Worm (Caenorhabditis elegans) whole organism, L4 larva: Measurements from ENCODE around the gene rnh-1.2.

Source experiments
- R02D3.7 ChIP-seq: fragments of 150-350 bp; sonication (generic microtip); optimal IDR thresholded peaks from 3 replicates; lab custom pipeline; 2014; ENCODE audit warnings: missing biosample characterization, missing genetic modification characterization
- ZK337.2 ChIP-seq: fragments of 200-800 bp; sonication (Bioruptor generic); IDR thresholded peaks from 2 replicates; pipeline ENCODE4 v1.3.6; 2022; ENCODE audit warnings: missing genetic modification reagents, missing genetic modification characterization, missing compliant biosample characterization
- ctbp-1 ChIP-seq: fragments of 200-800 bp; sonication (Bioruptor generic); IDR thresholded peaks from 2 replicates; pipeline ENCODE4 v1.3.6; 2022; ENCODE audit warnings: missing genetic modification reagents, missing genetic modification characterization, missing compliant biosample characterization
- dmd-9 ChIP-seq: fragments of 200-800 bp; sonication (Bioruptor generic); IDR thresholded peaks from 2 replicates; pipeline ENCODE4 v1.3.6; 2022; ENCODE audit warnings: missing genetic modification reagents, missing genetic modification characterization, missing compliant biosample characterization
- egl-27 ChIP-seq: sonication (generic microtip); optimal IDR thresholded peaks from 3 replicates; lab custom pipeline; 2017; ENCODE audit warnings: missing biosample characterization, missing genetic modification reagents, missing genetic modification characterization
- fkh-10 ChIP-seq: fragments of 150-350 bp; optimal IDR thresholded peaks from 2 replicates; lab custom pipeline; 2014; ENCODE audit warnings: missing biosample characterization, missing genetic modification reagents, missing genetic modification characterization
- lin-15B ChIP-seq: fragments of 150-350 bp; sonication (generic microtip); optimal IDR thresholded peaks from 3 replicates; lab custom pipeline; 2014; ENCODE audit warnings: missing biosample characterization, missing genetic modification characterization
- mep-1 ChIP-seq: fragments of 150-350 bp; sonication (generic microtip); optimal IDR thresholded peaks from 3 replicates; lab custom pipeline; 2014; ENCODE audit warnings: missing biosample characterization, missing genetic modification characterization
- nhr-11 ChIP-seq: fragments of 150-350 bp; optimal IDR thresholded peaks from 2 replicates; lab custom pipeline; 2014; ENCODE audit warnings: missing biosample characterization, missing genetic modification characterization
- nhr-25 ChIP-seq: sonication (generic microtip); optimal IDR thresholded peaks from 2 replicates; lab custom pipeline; 2017; ENCODE audit warnings: missing genetic modification characterization, mild to moderate bottlenecking, missing compliant biosample characterization, antibody characterized with exemption, moderate library complexity, borderline replicate concordance; ENCODE audit not compliant: insufficient read depth
- nhr-28 ChIP-seq: fragments of 150-350 bp; optimal IDR thresholded peaks from 2 replicates; lab custom pipeline; 2014; ENCODE audit warnings: missing biosample characterization, missing genetic modification characterization
- nhr-6 ChIP-seq: fragments of 150-350 bp; optimal IDR thresholded peaks from 2 replicates; lab custom pipeline; 2014; ENCODE audit warnings: missing biosample characterization, missing genetic modification characterization
- nhr-77 ChIP-seq: fragments of 150-350 bp; optimal IDR thresholded peaks from 2 replicates; lab custom pipeline; 2014; ENCODE audit warnings: missing biosample characterization, missing genetic modification characterization
- ztf-11 ChIP-seq: fragments of 150-350 bp; optimal IDR thresholded peaks from 2 replicates; lab custom pipeline; 2014; ENCODE audit warnings: missing biosample characterization, missing genetic modification characterization

ce11 chrII:9871061-9871460 lies 29.2 kb upstream of the rnh-1.2 start, which contains the start of gene chil-7:
- TF ChIP-seq mep-1 (tag; lab: Kevin White, UChicago) (no peak), lin-15B (no peak), nhr-11 (tag; lab: Kevin White, UChicago) (no peak), ztf-11 (tag; lab: Kevin White, UChicago) (no peak), nhr-28 (tag; lab: Kevin White, UChicago) (no peak), R02D3.7 (tag; lab: Kevin White, UChicago) (no peak), ctbp-1 (GFP tag; lab: Robert Waterston, UW) (no peak), fkh-10 (GFP tag; lab: Kevin White, UChicago) (no peak), nhr-25 (no peak), nhr-6 (tag; lab: Kevin White, UChicago) (no peak), nhr-77 (no peak), dmd-9 (GFP tag; lab: Robert Waterston, UW) (no peak), egl-27 (tag; lab: Kevin White, UChicago) (no peak), ZK337.2 (GFP tag; lab: Robert Waterston, UW) (no peak)
